Fruit fly (Drosophila melanogaster) whole organism, wandering third instar larva: Measurements from ENCODE around the gene CG46399.

ENCODE experiments used
- CG32264 ChIP-seq: fragments of 200-800 bp; sonication (Bioruptor generic); optimal IDR thresholded peaks from 2 replicates; lab custom pipeline; 2016; ENCODE audit warnings: missing biosample characterization, missing genetic modification characterization
- CG9705 ChIP-seq: fragments of 200-800 bp; sonication (Bioruptor generic); optimal IDR thresholded peaks from 2 replicates; lab custom pipeline; 2018; ENCODE audit warnings: missing biosample characterization, mild to moderate bottlenecking, missing genetic modification characterization
- CrebA ChIP-seq: fragments of 200-800 bp; sonication (Bioruptor generic); optimal IDR thresholded peaks from 2 replicates; lab custom pipeline; 2016; ENCODE audit warnings: missing biosample characterization, mild to moderate bottlenecking, missing genetic modification characterization, borderline replicate concordance
- Dfd ChIP-seq: fragments of >200 bp; optimal IDR thresholded peaks from 2 replicates; lab custom pipeline; 2017; ENCODE audit warnings: missing biosample characterization, missing genetic modification characterization
- Dif ChIP-seq: fragments of 200-275, 200-300 bp; sonication (Bioruptor generic); optimal IDR thresholded peaks from 2 replicates; lab custom pipeline; 2018; ENCODE audit warnings: missing biosample characterization, missing genetic modification characterization; ENCODE audit not compliant: partially characterized antibody
- GATAd ChIP-seq: sonication (Bioruptor generic); optimal IDR thresholded peaks from 2 replicates; lab custom pipeline; 2016; ENCODE audit warnings: missing biosample characterization, missing genetic modification characterization
- HLH106 ChIP-seq: fragments of 200-800 bp; optimal IDR thresholded peaks from 3 replicates; lab custom pipeline; 2019; ENCODE audit warnings: missing biosample characterization, mild to moderate bottlenecking, missing genetic modification characterization, moderate library complexity
- Hnf4 ChIP-seq: fragments of 200-800 bp; sonication (Bioruptor generic); optimal IDR thresholded peaks from 2 replicates; lab custom pipeline; 2016; ENCODE audit warnings: missing biosample characterization, mild to moderate bottlenecking, missing genetic modification characterization
- Hr78 ChIP-seq: fragments of >200 bp; optimal IDR thresholded peaks from 2 replicates; lab custom pipeline; 2017; ENCODE audit warnings: missing biosample characterization, missing genetic modification characterization
- Hr83 ChIP-seq: fragments of 200-300 bp; sonication (Bioruptor generic); optimal IDR thresholded peaks from 2 replicates; lab custom pipeline; 2016; ENCODE audit warnings: missing biosample characterization, mild to moderate bottlenecking, missing genetic modification characterization, moderate library complexity; ENCODE audit not compliant: poor library complexity, severe bottlenecking
- Jra ChIP-seq: sonication (Bioruptor generic); optimal IDR thresholded peaks from 2 replicates; lab custom pipeline; 2016; ENCODE audit warnings: missing biosample characterization, missing genetic modification characterization
- Mio ChIP-seq: sonication (Bioruptor generic); optimal IDR thresholded peaks from 2 replicates; lab custom pipeline; 2016; ENCODE audit warnings: missing biosample characterization, missing genetic modification characterization
- Myc ChIP-seq: fragments of >200 bp; optimal IDR thresholded peaks from 2 replicates; lab custom pipeline; 2017
- N ChIP-seq: fragments of >200 bp; optimal IDR thresholded peaks from 2 replicates; lab custom pipeline; 2018; ENCODE audit warnings: missing biosample characterization, missing external identifiers, missing genetic modification characterization
- OdsH ChIP-seq: fragments of 200-800 bp; sonication (Bioruptor generic); optimal IDR thresholded peaks from 2 replicates; lab custom pipeline; 2016; ENCODE audit warnings: missing biosample characterization, mild to moderate bottlenecking, missing genetic modification characterization
- Rel ChIP-seq, 2 experiments: fragments of 200-800 bp; sonication (Bioruptor generic) in 1 of 2; optimal IDR thresholded peaks; 2 replicates in 1 of 2; 3 replicates in 1 of 2; lab custom pipeline; 2016 to 2019; ENCODE audit warnings: mild to moderate bottlenecking in 2 of 2, missing biosample characterization in 2 of 2, missing genetic modification characterization in 2 of 2, moderate library complexity in 1 of 2
- Sp1 ChIP-seq: fragments of 200-800 bp; sonication (Bioruptor generic); optimal IDR thresholded peaks from 3 replicates; lab custom pipeline; 2019; ENCODE audit warnings: missing biosample characterization, mild to moderate bottlenecking, missing genetic modification characterization, moderate library complexity
- Vsx2 ChIP-seq: fragments of 200-300, 225-300 bp; sonication (Bioruptor generic); optimal IDR thresholded peaks from 2 replicates; lab custom pipeline; 2018; ENCODE audit warnings: missing biosample characterization, missing genetic modification characterization; ENCODE audit not compliant: partially characterized antibody
- br ChIP-seq: fragments of 200-800 bp; sonication (Bioruptor generic); optimal IDR thresholded peaks from 2 replicates; lab custom pipeline; 2016; ENCODE audit warnings: missing biosample characterization, missing genetic modification characterization
- brk ChIP-seq: fragments of 200-800 bp; sonication (Bioruptor generic); optimal IDR thresholded peaks from 2 replicates; lab custom pipeline; 2016; ENCODE audit warnings: missing biosample characterization, mild to moderate bottlenecking, missing genetic modification characterization
- dl ChIP-seq, 2 experiments: fragments of 175-275, 200-275 bp in 1 of 2; fragments of 200-275 bp in 1 of 2; sonication (Bioruptor generic); optimal IDR thresholded peaks; lab custom pipeline; 2018; ENCODE audit warnings: mild to moderate bottlenecking in 2 of 2, missing biosample characterization in 2 of 2, missing genetic modification characterization in 2 of 2, moderate library complexity in 2 of 2; ENCODE audit not compliant: partially characterized antibody in 2 of 2, insufficient read depth in 1 of 2
- dsf ChIP-seq: sonication (Bioruptor generic); optimal IDR thresholded peaks from 2 replicates; lab custom pipeline; 2016; ENCODE audit warnings: missing biosample characterization, missing genetic modification characterization, borderline replicate concordance
- ey ChIP-seq: fragments of 200-800 bp; sonication (Bioruptor generic); optimal IDR thresholded peaks from 2 replicates; lab custom pipeline; 2016; ENCODE audit warnings: missing biosample characterization, missing genetic modification characterization
- foxo ChIP-seq, 2 experiments: fragments of 200-800 bp; sonication (Bioruptor generic); optimal IDR thresholded peaks; 2 replicates in 1 of 2; 3 replicates in 1 of 2; lab custom pipeline; 2016 to 2017; ENCODE audit warnings: missing biosample characterization in 2 of 2, missing genetic modification characterization in 2 of 2
- fru ChIP-seq: fragments of 200-800 bp; sonication (Bioruptor generic); optimal IDR thresholded peaks from 3 replicates; lab custom pipeline; 2016; ENCODE audit warnings: missing biosample characterization, mild to moderate bottlenecking, missing genetic modification characterization
- h ChIP-seq: fragments of 200-800 bp; sonication (Bioruptor generic); optimal IDR thresholded peaks from 3 replicates; lab custom pipeline; 2016; ENCODE audit warnings: missing biosample characterization, mild to moderate bottlenecking, missing genetic modification characterization
- jim ChIP-seq: fragments of 175-275, 200-325 bp; sonication (Bioruptor generic); optimal IDR thresholded peaks from 2 replicates; lab custom pipeline; 2016; ENCODE audit warnings: missing biosample characterization, mild to moderate bottlenecking, missing genetic modification characterization
- lola ChIP-seq: fragments of >200 bp; optimal IDR thresholded peaks from 2 replicates; lab custom pipeline; 2017; ENCODE audit warnings: missing biosample characterization, missing genetic modification characterization
- pan ChIP-seq: fragments of >200 bp; optimal IDR thresholded peaks from 2 replicates; lab custom pipeline; 2017
- psq ChIP-seq: fragments of 200-800 bp; sonication (Bioruptor generic); optimal IDR thresholded peaks from 3 replicates; lab custom pipeline; 2017; ENCODE audit warnings: missing biosample characterization, mild to moderate bottlenecking, missing genetic modification characterization, moderate library complexity
- rgr ChIP-seq: fragments of 200-800 bp; sonication (Bioruptor generic); optimal IDR thresholded peaks from 3 replicates; lab custom pipeline; 2016; ENCODE audit warnings: missing biosample characterization, mild to moderate bottlenecking, missing genetic modification characterization
- sv ChIP-seq: fragments of 200-800 bp; sonication (Bioruptor generic); optimal IDR thresholded peaks from 3 replicates; lab custom pipeline; 2016; ENCODE audit warnings: missing biosample characterization, missing genetic modification characterization
- tai ChIP-seq: sonication (Bioruptor generic); optimal IDR thresholded peaks from 2 replicates; lab custom pipeline; 2016; ENCODE audit warnings: missing biosample characterization, missing genetic modification characterization
- usp ChIP-seq: fragments of >200 bp; optimal IDR thresholded peaks from 2 replicates; lab custom pipeline; 2017; ENCODE audit warnings: missing biosample characterization, missing genetic modification characterization
- woc ChIP-seq: sonication (Bioruptor generic); optimal IDR thresholded peaks from 2 replicates; lab custom pipeline; 2016; ENCODE audit warnings: missing biosample characterization, mild to moderate bottlenecking, missing genetic modification characterization

Gene CG46399

dm6 chrX:14841893-14842505 lies 17.1 kb upstream of the CG46399 start:
- TF ChIP-seq Dfd (GFP tag; lab: Kevin White, UChicago) (no peak), HLH106 (tag; lab: Kevin White, UChicago) (no peak), CrebA (GFP tag; lab: Kevin White, UChicago) (no peak), br (no peak), woc (no peak), Mio (GFP tag; lab: Kevin White, UChicago) (no peak), foxo (GFP tag; optimal IDR thresholded peaks at IDR 0.05; lab: Kevin White, UChicago) (no peak), OdsH (GFP tag; lab: Kevin White, UChicago) (no peak), Dif (no peak), dl (GFP tag; optimal IDR thresholded peaks at IDR 0.05; lab: Kevin White, UChicago; ENCODE audit: insufficient read depth in 1 of 2, partially characterized antibody in 2 of 2) (no peak), usp (no peak), Hnf4 (no peak), Vsx2 (GFP tag; lab: Kevin White, UChicago) (no peak), Jra (GFP tag; lab: Kevin White, UChicago) (no peak), lola (GFP tag; lab: Kevin White, UChicago) (no peak), Hr78 (GFP tag; lab: Kevin White, UChicago) (no peak)

DNA sequence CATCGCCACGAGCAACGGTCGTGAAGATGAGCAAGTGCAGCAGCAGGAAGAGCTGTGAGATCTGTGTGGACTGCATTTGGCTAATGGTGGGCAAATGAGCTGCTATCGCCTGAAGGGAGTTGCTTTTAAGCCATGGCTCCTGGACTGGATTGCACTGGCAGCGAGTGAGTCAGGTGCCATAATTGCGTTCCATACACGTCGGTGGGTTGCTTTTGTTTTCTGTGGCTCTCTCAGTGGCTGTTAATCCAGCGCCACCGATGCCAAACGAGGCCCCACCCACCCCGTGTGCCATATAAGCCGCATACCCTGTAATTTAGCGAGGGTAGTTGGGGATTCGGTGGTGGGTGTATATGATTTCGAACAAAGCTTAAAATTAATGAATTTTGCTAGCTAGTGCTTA lies 14.4 kb upstream of the CG46399 start, which contains the start of gene CG12539:
TSS of gene CG12539 (minus strand) at position 101 of the 400 bp plus-strand sequence.
- no peak for TF ChIP-seq Rel (GFP tag; optimal IDR thresholded peaks at IDR 0.05; lab: Kevin White, UChicago)
- no peak for TF ChIP-seq Rel (tag; optimal IDR thresholded peaks at IDR 0.05; lab: Kevin White, UChicago)
- TF ChIP-seq dl (GFP tag; optimal IDR thresholded peaks at IDR 0.05; lab: Kevin White, UChicago; ENCODE audit: insufficient read depth in 1 of 2, partially characterized antibody in 2 of 2): no peak
- TF ChIP-seq woc: no peak
- TF ChIP-seq usp: no peak
- TF ChIP-seq OdsH (GFP tag; lab: Kevin White, UChicago): no peak
- no peak for TF ChIP-seq Dfd (GFP tag; lab: Kevin White, UChicago)
- no peak for TF ChIP-seq Jra (GFP tag; lab: Kevin White, UChicago)

dm6 chrX:14846116-14846614 lies 12.9 kb upstream of the CG46399 start:
- TF ChIP-seq tai (no peak), Hnf4 (no peak), lola (GFP tag; lab: Kevin White, UChicago) (no peak), jim (GFP tag; lab: Kevin White, UChicago) (no peak), dsf (GFP tag; lab: Kevin White, UChicago) (no peak), ey (no peak), HLH106 (tag; lab: Kevin White, UChicago) (no peak), Hr78 (GFP tag; lab: Kevin White, UChicago) (no peak), br (no peak), rgr (GFP tag; lab: Kevin White, UChicago) (no peak), Vsx2 (GFP tag; lab: Kevin White, UChicago) (no peak), foxo (GFP tag; optimal IDR thresholded peaks at IDR 0.05; lab: Kevin White, UChicago) (peak in 1 of 2 experiments; percentile 5), Jra (GFP tag; lab: Kevin White, UChicago) (no peak), CG32264 (no peak), h (GFP tag; lab: Kevin White, UChicago) (peak; percentile 10)
- TF ChIP-seq, all 38 proteins: peak for 2

DNA sequence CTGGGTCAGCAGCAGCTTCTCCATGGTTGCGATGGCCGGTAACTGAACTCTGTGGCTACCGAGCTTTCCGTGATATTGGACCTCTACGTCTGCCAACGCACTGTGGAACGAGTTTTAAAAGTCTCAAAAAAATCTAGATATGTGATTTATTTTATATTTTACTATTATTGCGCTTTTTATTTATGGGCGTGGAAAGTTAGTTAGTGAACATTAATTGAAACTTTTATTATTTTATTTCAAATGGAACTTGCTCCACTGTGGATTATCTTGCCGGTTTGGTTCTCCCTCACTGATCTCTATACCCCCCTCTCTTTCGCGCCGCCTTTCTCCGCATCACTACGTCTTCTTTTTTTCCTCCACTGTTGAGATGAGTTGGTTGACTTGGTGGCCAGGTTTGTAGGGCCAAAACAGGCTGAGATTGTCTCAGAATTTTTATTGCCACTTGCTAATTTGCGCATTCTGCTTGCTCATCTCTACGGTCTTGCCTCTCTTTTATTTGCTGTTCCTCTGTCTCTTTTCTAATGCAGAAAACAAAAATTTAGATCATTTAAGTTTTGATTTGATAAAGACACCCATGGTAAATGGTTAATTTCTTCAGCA lies 10.2 kb upstream of the CG46399 start, which contains the start of gene CG9522:
TSS of gene CG9522 (minus strand) at position 54 of the 600 bp plus-strand sequence.
- TF ChIP-seq Hr83 (GFP tag; lab: Kevin White, UChicago) (no peak), rgr (GFP tag; lab: Kevin White, UChicago) (peak; percentile 68), N (GFP tag; lab: Kevin White, UChicago) (no peak), foxo (GFP tag; optimal IDR thresholded peaks at IDR 0.05; lab: Kevin White, UChicago) (peak in 1 of 2 experiments; percentile 76), Jra (GFP tag; lab: Kevin White, UChicago) (no peak), CG32264 (peak; percentile 25), woc (peak; percentile 62), dl (GFP tag; optimal IDR thresholded peaks at IDR 0.05; lab: Kevin White, UChicago; ENCODE audit: insufficient read depth in 1 of 2, partially characterized antibody in 2 of 2) (no peak), HLH106 (tag; lab: Kevin White, UChicago) (peak; percentile 56), jim (GFP tag; lab: Kevin White, UChicago) (no peak), Dfd (GFP tag; lab: Kevin White, UChicago) (no peak), h (GFP tag; lab: Kevin White, UChicago) (peak; percentile 82), Hnf4 (peak; percentile 62), br (peak; percentile 67), sv (GFP tag; lab: Kevin White, UChicago) (peak; percentile 55), usp (no peak), Hr78 (GFP tag; lab: Kevin White, UChicago) (no peak), Dif (no peak), Sp1 (GFP tag; lab: Kevin White, UChicago) (peak; percentile 60), brk (GFP tag; lab: Kevin White, UChicago) (peak; percentile 0), pan (no peak), CrebA (GFP tag; lab: Kevin White, UChicago) (no peak), lola (GFP tag; lab: Kevin White, UChicago) (no peak), OdsH (GFP tag; lab: Kevin White, UChicago) (peak; percentile 70), fru (GFP tag; lab: Kevin White, UChicago) (peak; percentile 78), ey (peak; percentile 73), Rel (GFP tag; optimal IDR thresholded peaks at IDR 0.05; lab: Kevin White, UChicago) (no peak), Rel (tag; optimal IDR thresholded peaks at IDR 0.05; lab: Kevin White, UChicago) (no peak), tai (peak; percentile 58), GATAd (GFP tag; lab: Kevin White, UChicago) (no peak), dsf (GFP tag; lab: Kevin White, UChicago) (no peak), Mio (GFP tag; lab: Kevin White, UChicago) (no peak), Myc (lab: Kevin White, UChicago) (no peak), psq (GFP tag; lab: Kevin White, UChicago) (peak; percentile 57), CG9705 (GFP tag; lab: Kevin White, UChicago) (peak; percentile 17)
